Fruit fly (Drosophila melanogaster): Measurements from ENCODE around the gene CG6793.

CG6793 gene

dm6 chr3L:12037449-12038163 is 4.6 kb upstream of the CG6793 start (continued):
- TF ChIP-seq CG34376 (GFP tag; optimal IDR thresholded peaks at IDR 0.05) (no peak), zen (tag; optimal IDR thresholded peaks at IDR 0.05) (no peak), CG31224 (GFP tag; IDR thresholded peaks at IDR 0.05) (peak; percentile 41; the same call in 1 of the 2 replicates), CG2116 (GFP tag; optimal IDR thresholded peaks at IDR 0.05) (no peak), CG7556 (GFP tag; optimal IDR thresholded peaks at IDR 0.05) (no peak), CG11247 (GFP tag; IDR thresholded peaks at IDR 0.05) (no peak), CG16863 (GFP tag; optimal IDR thresholded peaks at IDR 0.05) (peak; percentile 20), CG8359 (GFP tag; optimal IDR thresholded peaks at IDR 0.05; ENCODE audit: borderline replicate concordance) (no peak), ato (GFP tag; IDR thresholded peaks at IDR 0.05; ENCODE audit: partially characterized antibody) (no peak), run (tag; optimal IDR thresholded peaks at IDR 0.05) (no peak), Ptx1 (GFP tag; IDR thresholded peaks at IDR 0.05) (peak; percentile 60), hth (optimal IDR thresholded peaks at IDR 0.05) (no peak), Bdp1 (GFP tag; optimal IDR thresholded peaks at IDR 0.05) (no peak), hkb (optimal IDR thresholded peaks at IDR 0.05) (no peak), hkb (GFP tag; IDR thresholded peaks at IDR 0.05) (peak; percentile 54), caup (GFP tag; optimal IDR thresholded peaks at IDR 0.05; ENCODE audit: severe bottlenecking) (no peak), br (optimal IDR thresholded peaks at IDR 0.05) (no peak), Doc2 (GFP tag; IDR thresholded peaks at IDR 0.05) (no peak), Abd-B (GFP tag; optimal IDR thresholded peaks at IDR 0.05) (peak; percentile 31), CG11723 (GFP tag; optimal IDR thresholded peaks at IDR 0.05) (no peak), CG4328 (GFP tag; optimal IDR thresholded peaks at IDR 0.05) (no peak), Mes4 (GFP tag; optimal IDR thresholded peaks at IDR 0.05) (peak; percentile 37), Hsf (GFP tag; optimal IDR thresholded peaks at IDR 0.05) (no peak), fd102C (GFP tag; optimal IDR thresholded peaks at IDR 0.05) (no peak), dmrt11E (tag; optimal IDR thresholded peaks at IDR 0.05) (peak; percentile 61), H15 (GFP tag; IDR thresholded peaks at IDR 0.05) (peak; percentile 63; the same call in 2 of the 3 replicates), CG17568 (GFP tag; optimal IDR thresholded peaks at IDR 0.05) (no peak), ERR (GFP tag; optimal IDR thresholded peaks at IDR 0.05) (no peak), CG11085 (GFP tag; IDR thresholded peaks at IDR 0.05) (no peak), Stat92E (GFP tag; optimal IDR thresholded peaks at IDR 0.05) (no peak), stc (GFP tag; IDR thresholded peaks at IDR 0.05) (peak; percentile 50), Xbp1 (GFP tag; optimal IDR thresholded peaks at IDR 0.05) (peak; percentile 21), sc (optimal IDR thresholded peaks at IDR 0.05) (no peak), sc (GFP tag; optimal IDR thresholded peaks at IDR 0.05) (peak; percentile 30), nau (GFP tag; optimal IDR thresholded peaks at IDR 0.05) (peak; percentile 66), HmgZ (tag; optimal IDR thresholded peaks at IDR 0.05) (no peak), sr (GFP tag; IDR thresholded peaks at IDR 0.05) (peak; percentile 81; the same call in 2 of the 3 replicates), CG4404 (GFP tag; IDR thresholded peaks at IDR 0.05) (no peak), danr (GFP tag; IDR thresholded peaks at IDR 0.05) (0 out of 2 replicates have a peak, but pooled peaks have one; percentile 40), CG5245 (GFP tag; optimal IDR thresholded peaks at IDR 0.05) (no peak), tin (GFP tag; optimal IDR thresholded peaks at IDR 0.05) (peak; percentile 74), inv (GFP tag; IDR thresholded peaks at IDR 0.05; ENCODE audit: partially characterized antibody) (no peak), crc (GFP tag; optimal IDR thresholded peaks at IDR 0.05) (no peak), CkIIα-i1 (GFP tag; IDR thresholded peaks at IDR 0.05) (no peak), Hr51 (GFP tag; optimal IDR thresholded peaks at IDR 0.05) (no peak), CG13894 (tag; optimal IDR thresholded peaks at IDR 0.05) (peak; percentile 66), Gug (GFP tag; IDR thresholded peaks at IDR 0.05) (peak; percentile 26; the same call in 1 of the 4 replicates), toy (GFP tag; IDR thresholded peaks at IDR 0.05) (no peak), ase (GFP tag; IDR thresholded peaks at IDR 0.05) (peak; percentile 24; the same call in 1 of the 3 replicates), CG3838 (GFP tag; optimal IDR thresholded peaks at IDR 0.05) (no peak), CG9797 (GFP tag; optimal IDR thresholded peaks at IDR 0.05) (no peak)
